Fruit fly (Drosophila melanogaster) whole organism, embryonic: ENCODE data around the gene CG9855.
A peak's percentile ranks its signal among the peaks of the same experiment; 100 is the strongest.

Source experiments
- Asciz ChIP-seq: fragments of 200-800 bp; sonication (Bioruptor generic); optimal IDR thresholded peaks from 2 replicates; lab custom pipeline; 2017; ENCODE audit warnings: missing biosample characterization, mild to moderate bottlenecking, missing genetic modification characterization, missing genetic modification reagents
- Bgb ChIP-seq: fragments of 200-800 bp; sonication (Bioruptor generic); IDR thresholded peaks from 2 replicates; pipeline ENCODE4 v1.3.6; 2022; ENCODE audit warnings: missing biosample characterization, missing genetic modification characterization; ENCODE audit not compliant: partially characterized antibody
- Blimp-1 ChIP-seq: fragments of 200-800 bp; sonication (Bioruptor generic); optimal IDR thresholded peaks from 3 replicates; lab custom pipeline; 2018; ENCODE audit warnings: missing biosample characterization, missing genetic modification characterization, mild to moderate bottlenecking, moderate library complexity, missing genetic modification reagents
- CG10147 ChIP-seq: fragments of 200-800 bp; sonication (Bioruptor generic); optimal IDR thresholded peaks from 2 replicates; lab custom pipeline; 2019; ENCODE audit warnings: missing biosample characterization, mild to moderate bottlenecking, missing genetic modification characterization, moderate library complexity
- CG11085 ChIP-seq: fragments of 200-800 bp; sonication (Bioruptor generic); IDR thresholded peaks from 2 replicates; pipeline ENCODE4 v1.3.6; 2022; ENCODE audit warnings: missing biosample characterization, missing genetic modification characterization
- CG11696 ChIP-seq: fragments of 200-800 bp; sonication (Bioruptor generic); IDR thresholded peaks from 2 replicates; pipeline ENCODE4 v1.3.6; 2022; ENCODE audit warnings: missing biosample characterization, missing genetic modification characterization
- CG12219 ChIP-seq: fragments of 200-800 bp; sonication (Bioruptor generic); optimal IDR thresholded peaks from 3 replicates; lab custom pipeline; 2018; ENCODE audit warnings: missing biosample characterization, mild to moderate bottlenecking, missing genetic modification characterization
- CG12299 ChIP-seq: fragments of 200-800 bp; sonication (Bioruptor generic); optimal IDR thresholded peaks from 2 replicates; lab custom pipeline; 2018; ENCODE audit warnings: missing biosample characterization, mild to moderate bottlenecking, missing genetic modification characterization
- CG14667 ChIP-seq: fragments of 200-800 bp; sonication (Bioruptor generic); IDR thresholded peaks from 2 replicates; pipeline ENCODE4 v1.3.6; 2022; ENCODE audit warnings: missing biosample characterization, missing genetic modification characterization
- CG15696 ChIP-seq: fragments of 200-800 bp; sonication (Bioruptor generic); optimal IDR thresholded peaks from 2 replicates; lab custom pipeline; 2019; ENCODE audit warnings: missing biosample characterization, mild to moderate bottlenecking, missing genetic modification characterization, moderate library complexity
- CG17186 ChIP-seq: fragments of 200-800 bp; sonication (Bioruptor generic); optimal IDR thresholded peaks from 3 replicates; lab custom pipeline; 2017; ENCODE audit warnings: missing biosample characterization, missing genetic modification reagents, missing genetic modification characterization
- CG2199 ChIP-seq: fragments of 200-800 bp; sonication (Bioruptor generic); IDR thresholded peaks from 3 replicates; pipeline ENCODE4 v1.3.6; 2022; ENCODE audit warnings: missing biosample characterization, missing genetic modification characterization
- CG30020 ChIP-seq: fragments of 200-800 bp; optimal IDR thresholded peaks from 2 replicates; lab custom pipeline; 2019; ENCODE audit warnings: missing biosample characterization, mild to moderate bottlenecking, missing genetic modification characterization, moderate library complexity
- CG30431 ChIP-seq: fragments of 200-800 bp; sonication (Bioruptor generic); optimal IDR thresholded peaks from 2 replicates; lab custom pipeline; 2017; ENCODE audit warnings: missing biosample characterization, missing genetic modification characterization
- CG32532 ChIP-seq: fragments of 200-800 bp; sonication (Bioruptor generic); IDR thresholded peaks from 2 replicates; pipeline ENCODE4 v1.3.6; 2022; ENCODE audit warnings: missing biosample characterization, missing genetic modification characterization
- CG34224 ChIP-seq: fragments of 200-800 bp; sonication (Bioruptor generic); IDR thresholded peaks from 3 replicates; pipeline ENCODE4 v1.3.6; 2022; ENCODE audit warnings: missing biosample characterization, missing genetic modification characterization; ENCODE audit not compliant: partially characterized antibody
- CG4424 ChIP-seq: fragments of 200-800 bp; sonication (Bioruptor generic); optimal IDR thresholded peaks from 3 replicates; lab custom pipeline; 2016; ENCODE audit warnings: missing biosample characterization, missing genetic modification characterization
- CG5180 ChIP-seq: fragments of 200-800 bp; sonication (Bioruptor generic); optimal IDR thresholded peaks from 3 replicates; lab custom pipeline; 2017; ENCODE audit warnings: missing biosample characterization, missing genetic modification characterization, mild to moderate bottlenecking, moderate library complexity, missing genetic modification reagents
- CG5953 ChIP-seq: fragments of 200-800 bp; sonication (Bioruptor generic); IDR thresholded peaks from 2 replicates; pipeline ENCODE4 v1.3.6; 2022; ENCODE audit warnings: missing biosample characterization, missing genetic modification characterization
- CG6272 ChIP-seq: fragments of 200-800 bp; sonication (Bioruptor generic); IDR thresholded peaks from 2 replicates; pipeline ENCODE4 v1.3.6; 2022; ENCODE audit warnings: missing biosample characterization, missing genetic modification characterization
- CG9437 ChIP-seq: fragments of 200-800 bp; sonication (Bioruptor generic); optimal IDR thresholded peaks from 2 replicates; lab custom pipeline; 2018; ENCODE audit warnings: missing biosample characterization, mild to moderate bottlenecking, missing genetic modification characterization
- CG9797 ChIP-seq: fragments of 200-800 bp; sonication (Bioruptor generic); optimal IDR thresholded peaks from 3 replicates; lab custom pipeline; 2018; ENCODE audit warnings: missing biosample characterization, mild to moderate bottlenecking, missing genetic modification characterization
- CG9817 ChIP-seq: fragments of 200-800 bp; sonication (Bioruptor generic); optimal IDR thresholded peaks from 2 replicates; lab custom pipeline; 2018; ENCODE audit warnings: missing biosample characterization, mild to moderate bottlenecking, missing genetic modification characterization, moderate library complexity
- Dip3 ChIP-seq: fragments of 200-800 bp; sonication (Bioruptor generic); optimal IDR thresholded peaks from 3 replicates; lab custom pipeline; 2016; ENCODE audit warnings: missing biosample characterization, missing genetic modification characterization
- Eip74EF ChIP-seq, 2 experiments: fragments of 200-800 bp in 1 of 2; fragments of >200 bp in 1 of 2; sonication (Bioruptor generic) in 1 of 2; optimal IDR thresholded peaks; 2 replicates each; lab custom pipeline; 2017 to 2019; ENCODE audit warnings: missing biosample characterization in 2 of 2, missing genetic modification characterization in 2 of 2, mild to moderate bottlenecking in 1 of 2, moderate library complexity in 1 of 2
- HHEX ChIP-seq: fragments of 200-800 bp; sonication (Bioruptor generic); optimal IDR thresholded peaks from 3 replicates; lab custom pipeline; 2017; ENCODE audit warnings: missing biosample characterization, mild to moderate bottlenecking, missing genetic modification characterization, missing genetic modification reagents
- Hr3 ChIP-seq: fragments of 200-800 bp; sonication (Bioruptor generic); optimal IDR thresholded peaks from 3 replicates; lab custom pipeline; 2016; ENCODE audit warnings: missing biosample characterization, missing genetic modification characterization
- Meics ChIP-seq: fragments of 200-800 bp; sonication (Bioruptor generic); optimal IDR thresholded peaks from 2 replicates; lab custom pipeline; 2017; ENCODE audit warnings: missing biosample characterization, mild to moderate bottlenecking, missing genetic modification characterization
- NC2β ChIP-seq: fragments of 200-800 bp; sonication (Bioruptor generic); optimal IDR thresholded peaks from 2 replicates; lab custom pipeline; 2016; ENCODE audit warnings: missing biosample characterization, missing genetic modification characterization
- Nf-YC ChIP-seq: fragments of 200-800 bp; optimal IDR thresholded peaks from 3 replicates; lab custom pipeline; 2019; ENCODE audit warnings: missing biosample characterization, mild to moderate bottlenecking, missing genetic modification characterization, moderate library complexity
- Poxn ChIP-seq: fragments of 200-800 bp; sonication (Bioruptor generic); IDR thresholded peaks from 2 replicates; pipeline ENCODE4 v1.3.6; 2022; ENCODE audit warnings: missing biosample characterization, missing genetic modification characterization
- Sox102F ChIP-seq: fragments of 200-800 bp; sonication (Bioruptor generic); optimal IDR thresholded peaks from 2 replicates; lab custom pipeline; 2018; ENCODE audit warnings: missing biosample characterization, mild to moderate bottlenecking, missing genetic modification characterization, moderate library complexity
- ac ChIP-seq: fragments of 200-800 bp; sonication (Bioruptor generic); optimal IDR thresholded peaks from 3 replicates; lab custom pipeline; 2017; ENCODE audit warnings: missing biosample characterization, mild to moderate bottlenecking, missing genetic modification characterization
- bbx ChIP-seq: fragments of 200-800 bp; sonication (Bioruptor generic); IDR thresholded peaks from 2 replicates; pipeline ENCODE4 v1.3.6; 2022; ENCODE audit warnings: missing biosample characterization, missing genetic modification characterization; ENCODE audit not compliant: partially characterized antibody
- bsh ChIP-seq, 2 experiments: fragments of 200-800 bp; sonication (Bioruptor generic); optimal IDR thresholded peaks; 2 replicates each; lab custom pipeline; 2017 to 2018; ENCODE audit warnings: mild to moderate bottlenecking in 2 of 2, missing biosample characterization in 2 of 2, missing genetic modification characterization in 2 of 2, moderate library complexity in 1 of 2
- chinmo ChIP-seq: fragments of 200-800 bp; sonication (Bioruptor generic); IDR thresholded peaks from 4 replicates; pipeline ENCODE4 v1.3.6; 2022; ENCODE audit warnings: missing biosample characterization, missing genetic modification characterization; ENCODE audit not compliant: partially characterized antibody
- dysf ChIP-seq: fragments of 200-800 bp; sonication (Bioruptor generic); IDR thresholded peaks from 3 replicates; pipeline ENCODE4 v1.3.6; 2022; ENCODE audit warnings: missing biosample characterization, missing genetic modification characterization
- fd102C ChIP-seq: fragments of 200-800 bp; sonication (Bioruptor generic); optimal IDR thresholded peaks from 2 replicates; lab custom pipeline; 2018; ENCODE audit warnings: missing biosample characterization, mild to moderate bottlenecking, missing genetic modification characterization, moderate library complexity
- hbn ChIP-seq: fragments of 200-800 bp; sonication (Bioruptor generic); IDR thresholded peaks from 2 replicates; pipeline ENCODE4 v1.3.6; 2022; ENCODE audit warnings: missing biosample characterization, missing genetic modification characterization; ENCODE audit not compliant: partially characterized antibody
- inv ChIP-seq: fragments of 200-800 bp; sonication (Bioruptor generic); IDR thresholded peaks from 2 replicates; pipeline ENCODE4 v1.3.6; 2022; ENCODE audit warnings: missing biosample characterization, missing genetic modification characterization; ENCODE audit not compliant: partially characterized antibody
- lmd ChIP-seq: fragments of 200-800 bp; sonication (Bioruptor generic); IDR thresholded peaks from 2 replicates; pipeline ENCODE4 v1.3.6; 2022; ENCODE audit warnings: missing biosample characterization, missing genetic modification characterization
- luna ChIP-seq: fragments of 200-800 bp; sonication (Bioruptor generic); optimal IDR thresholded peaks from 2 replicates; lab custom pipeline; 2016; ENCODE audit warnings: missing biosample characterization, missing genetic modification characterization
- org-1 ChIP-seq: fragments of 200-800 bp; sonication (Bioruptor generic); optimal IDR thresholded peaks from 2 replicates; lab custom pipeline; 2017; ENCODE audit warnings: missing biosample characterization, missing genetic modification characterization
- phol ChIP-seq: fragments of 200-800 bp; sonication (Bioruptor generic); optimal IDR thresholded peaks from 3 replicates; lab custom pipeline; 2018; ENCODE audit warnings: missing biosample characterization, mild to moderate bottlenecking, missing genetic modification characterization, moderate library complexity
- ro ChIP-seq: fragments of 200-800 bp; sonication (Bioruptor generic); IDR thresholded peaks from 2 replicates; pipeline ENCODE4 v1.3.6; 2022; ENCODE audit warnings: missing biosample characterization, missing genetic modification characterization
- row ChIP-seq: fragments of 200-800 bp; sonication (Bioruptor generic); IDR thresholded peaks from 3 replicates; pipeline ENCODE4 v1.3.6; 2022; ENCODE audit warnings: missing biosample characterization, missing genetic modification characterization
- trh ChIP-seq: fragments of 200-800 bp; sonication (Bioruptor generic); optimal IDR thresholded peaks from 2 replicates; lab custom pipeline; 2016; ENCODE audit warnings: missing biosample characterization, missing genetic modification characterization
- zfh1 ChIP-seq: fragments of 200-800 bp; sonication (Bioruptor generic); IDR thresholded peaks from 3 replicates; pipeline ENCODE4 v1.3.6; 2022; ENCODE audit warnings: missing biosample characterization, missing genetic modification characterization

The CG9855 gene

DNA sequence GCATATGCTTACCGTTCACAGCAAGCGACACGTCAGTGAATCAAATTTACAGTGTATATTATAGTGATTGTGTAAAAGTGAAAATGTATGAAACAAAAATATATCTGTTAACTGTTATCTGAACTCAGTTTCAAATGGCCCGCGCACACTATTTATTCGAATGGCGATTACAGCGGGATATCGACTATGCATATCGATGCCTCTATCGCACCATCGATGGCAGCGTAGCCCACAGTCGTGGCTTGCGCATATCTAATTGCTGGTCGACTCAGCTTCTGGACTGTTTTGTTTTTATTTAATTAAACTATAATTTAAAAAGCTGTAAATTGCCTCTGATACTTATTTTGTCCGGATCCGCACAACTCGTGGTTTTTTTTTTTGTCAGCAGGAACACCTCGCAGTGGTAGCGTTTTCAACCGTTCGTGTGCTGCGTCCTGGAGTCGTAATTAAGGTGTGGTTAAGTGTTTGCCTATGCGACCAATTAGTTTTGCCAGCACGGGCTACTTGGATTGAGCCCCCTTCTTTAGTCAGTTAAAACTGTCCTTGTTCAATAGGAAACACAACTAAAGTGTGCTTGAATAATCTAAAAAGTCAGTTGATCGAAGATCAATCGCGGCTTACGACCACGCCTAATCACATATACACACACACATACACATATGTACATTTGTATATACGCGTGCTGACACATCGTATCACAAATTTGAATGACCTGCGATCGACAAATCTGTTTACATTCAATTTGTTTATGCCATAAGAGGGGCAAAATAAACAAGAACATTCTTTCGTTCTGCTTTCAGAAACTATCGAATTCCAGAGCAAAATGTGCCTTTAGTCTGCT is 16.4 kb downstream of the CG9855 start, which contains the start of gene Cont (continued):
- TF ChIP-seq ro (GFP tag; lab: Robert Waterston, UW) (no peak), Blimp-1 (GFP tag; lab: Kevin White, UChicago) (no peak), HHEX (no peak), trh (GFP tag; lab: Kevin White, UChicago) (no peak), phol (tag; lab: Kevin White, UChicago) (peak; percentile 68), CG11085 (GFP tag; lab: Robert Waterston, UW) (no peak), luna (GFP tag; lab: Kevin White, UChicago) (no peak), Eip74EF (GFP tag; optimal IDR thresholded peaks at IDR 0.05; lab: Kevin White, UChicago) (no peak), zfh1 (no peak), CG15696 (tag; lab: Kevin White, UChicago) (no peak), CG9797 (GFP tag; lab: Kevin White, UChicago) (peak; percentile 59), Nf-YC (tag; lab: Kevin White, UChicago) (peak; percentile 0), CG4424 (GFP tag; lab: Kevin White, UChicago) (no peak), inv (GFP tag; lab: Robert Waterston, UW) (peak; percentile 85), CG30020 (tag; lab: Kevin White, UChicago) (peak; percentile 61), dysf (GFP tag; lab: Robert Waterston, UW) (no peak), CG9817 (no peak), CG12299 (no peak), Asciz (GFP tag; lab: Kevin White, UChicago) (no peak), Meics (no peak), CG9437 (no peak), CG30431 (GFP tag; lab: Kevin White, UChicago) (no peak), fd102C (no peak), Sox102F (no peak), Dip3 (GFP tag; lab: Kevin White, UChicago) (no peak), CG6272 (GFP tag; lab: Robert Waterston, UW) (no peak), CG11696 (GFP tag; lab: Robert Waterston, UW) (no peak), hbn (GFP tag; lab: Robert Waterston, UW) (peak; percentile 94), CG2199 (GFP tag; lab: Robert Waterston, UW) (0 out of 3 replicates have a peak, but pooled peaks have one; percentile 67), bsh (GFP tag; optimal IDR thresholded peaks at IDR 0.05; lab: Kevin White, UChicago) (no peak), CG34224 (GFP tag; lab: Robert Waterston, UW) (peak; percentile 93), CG17186 (peak; percentile 26), row (GFP tag; lab: Robert Waterston, UW) (peak; percentile 37; the same call in 1 of the 3 replicates), bbx (GFP tag; lab: Robert Waterston, UW) (peak; percentile 98), Hr3 (GFP tag; lab: Kevin White, UChicago) (no peak), CG32532 (GFP tag; lab: Robert Waterston, UW) (peak; percentile 31; the same call in 1 of the 2 replicates), Bgb (GFP tag; lab: Robert Waterston, UW) (peak; percentile 97), CG10147 (GFP tag; lab: Kevin White, UChicago) (no peak), Poxn (GFP tag; lab: Robert Waterston, UW) (no peak), lmd (0 out of 2 replicates have a peak, but pooled peaks have one; percentile 7), NC2β (peak; percentile 21), CG5953 (no peak), CG5180 (GFP tag; lab: Kevin White, UChicago) (no peak), org-1 (GFP tag; lab: Kevin White, UChicago) (no peak), CG14667 (GFP tag; lab: Robert Waterston, UW) (no peak), ac (GFP tag; lab: Kevin White, UChicago) (no peak), chinmo (GFP tag; lab: Robert Waterston, UW) (peak; percentile 90; the same call in 2 of the 4 replicates), CG12219 (GFP tag; lab: Kevin White, UChicago) (no peak)
